Fruit fly (Drosophila melanogaster): ENCODE data around the gene CG11693.
A peak's percentile ranks its signal among the peaks of the same experiment; 100 is the strongest.

Gene CG11693

DNA sequence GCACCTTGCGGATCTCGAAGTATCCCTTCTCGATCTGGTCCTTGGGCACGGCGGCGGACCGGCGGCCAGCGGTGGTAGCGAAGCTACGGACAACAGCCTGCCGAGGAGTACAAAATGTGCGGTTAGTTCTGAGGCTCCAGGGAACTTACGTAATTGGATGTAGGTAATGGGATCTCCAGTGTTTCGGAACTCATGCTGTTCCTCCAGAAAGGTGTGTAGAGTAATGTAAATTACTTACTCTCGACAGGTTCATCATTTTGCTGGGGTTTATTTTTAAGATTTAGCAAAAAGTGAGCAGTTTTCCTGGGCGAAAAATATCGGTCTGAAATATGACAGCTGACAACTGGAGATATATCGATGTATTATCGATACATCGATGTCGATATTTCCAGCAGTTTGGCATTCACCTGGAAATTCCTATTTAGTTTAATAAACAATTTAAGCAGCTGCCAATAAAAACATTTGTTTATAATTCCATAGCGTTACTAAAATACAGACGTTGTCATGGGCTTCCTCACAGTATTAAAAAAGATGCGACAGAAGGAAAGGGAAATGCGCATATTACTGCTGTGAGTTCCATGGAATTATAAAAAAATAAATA, 30.2 kb upstream of the CG11693 start, which contains the start of the genes COX7A and Arl2 (continued):
- no peak for TF ChIP-seq Sox100B (GFP tag; optimal IDR thresholded peaks at IDR 0.05)
- no peak for TF ChIP-seq Drgx (GFP tag; IDR thresholded peaks at IDR 0.05)
- no peak for TF ChIP-seq luna (GFP tag; optimal IDR thresholded peaks at IDR 0.05)
- no peak for TF ChIP-seq dpn (GFP tag; optimal IDR thresholded peaks at IDR 0.05)
- no peak for TF ChIP-seq en (GFP tag; optimal IDR thresholded peaks at IDR 0.05)
- TF ChIP-seq CG6272 (GFP tag; IDR thresholded peaks at IDR 0.05) = no peak
- no peak for TF ChIP-seq cwo (GFP tag; optimal IDR thresholded peaks at IDR 0.05)
- TF ChIP-seq slbo (GFP tag; IDR thresholded peaks at IDR 0.05) = no peak
- TF ChIP-seq bigmax (GFP tag; optimal IDR thresholded peaks at IDR 0.05) = peak; percentile 26
- TF ChIP-seq CG9215 (GFP tag; IDR thresholded peaks at IDR 0.05) = no peak
- peak; percentile 90 for TF ChIP-seq CG7963 (GFP tag; IDR thresholded peaks at IDR 0.05; ENCODE audit: partially characterized antibody)
- TF ChIP-seq CG13624 (GFP tag; optimal IDR thresholded peaks at IDR 0.05) = no peak
- peak; percentile 92 for TF ChIP-seq vnd (GFP tag; IDR thresholded peaks at IDR 0.05; ENCODE audit: partially characterized antibody)
- TF ChIP-seq mirr (GFP tag; optimal IDR thresholded peaks at IDR 0.05) = no peak
- peak; percentile 27 for TF ChIP-seq phol (tag; optimal IDR thresholded peaks at IDR 0.05)
- TF ChIP-seq Dref (GFP tag; IDR thresholded peaks at IDR 0.05) = peak; percentile 95
- TF ChIP-seq sima (GFP tag; optimal IDR thresholded peaks at IDR 0.05) = no peak
- TF ChIP-seq Meics (GFP tag; optimal IDR thresholded peaks at IDR 0.05) = peak; percentile 9
- TF ChIP-seq CG17186 (GFP tag; optimal IDR thresholded peaks at IDR 0.05) = no peak
- TF ChIP-seq sna (GFP tag; IDR thresholded peaks at IDR 0.05; ENCODE audit: partially characterized antibody) = peak; percentile 94
- TF ChIP-seq Hmx (GFP tag; optimal IDR thresholded peaks at IDR 0.05) = no peak
- no peak for TF ChIP-seq salm (tag; optimal IDR thresholded peaks at IDR 0.05)
- peak; percentile 93 for TF ChIP-seq BEAF-32 (GFP tag; optimal IDR thresholded peaks at IDR 0.05)
- no peak for TF ChIP-seq CG14667 (GFP tag; IDR thresholded peaks at IDR 0.05)
- no peak for TF ChIP-seq CG17361 (GFP tag; IDR thresholded peaks at IDR 0.05)
- TF ChIP-seq Antp (GFP tag; optimal IDR thresholded peaks at IDR 0.05) = no peak
- TF ChIP-seq ham (GFP tag; IDR thresholded peaks at IDR 0.05) = no peak
- TF ChIP-seq CG34376 (GFP tag; optimal IDR thresholded peaks at IDR 0.05) = no peak
- no peak for TF ChIP-seq zf30C (GFP tag; optimal IDR thresholded peaks at IDR 0.05)
- no peak for TF ChIP-seq Ptx1 (GFP tag; IDR thresholded peaks at IDR 0.05)
- 0 out of 2 replicates have a peak, but pooled peaks have one; percentile 39 for TF ChIP-seq vvl (GFP tag; IDR thresholded peaks at IDR 0.05)
- TF ChIP-seq tna (GFP tag; IDR thresholded peaks at IDR 0.05; ENCODE audit: partially characterized antibody) = peak; percentile 91
- no peak for TF ChIP-seq CG4730 (GFP tag; IDR thresholded peaks at IDR 0.05)
- 0 out of 2 replicates have a peak, but pooled peaks have one; percentile 10 for TF ChIP-seq onecut (GFP tag; IDR thresholded peaks at IDR 0.05)
- no peak for TF ChIP-seq CG12744 (GFP tag; optimal IDR thresholded peaks at IDR 0.05)
- TF ChIP-seq D (optimal IDR thresholded peaks at IDR 0.05) = no peak
- TF ChIP-seq D (GFP tag; optimal IDR thresholded peaks at IDR 0.05) = no peak
- TF ChIP-seq CG7839 (tag; optimal IDR thresholded peaks at IDR 0.05) = no peak
- TF ChIP-seq gfzf (GFP tag; optimal IDR thresholded peaks at IDR 0.05) = peak; percentile 42
- TF ChIP-seq caup (GFP tag; optimal IDR thresholded peaks at IDR 0.05; ENCODE audit: severe bottlenecking) = no peak
- TF ChIP-seq trem (tag; optimal IDR thresholded peaks at IDR 0.05) = peak; percentile 75
- no peak for TF ChIP-seq chif (GFP tag; optimal IDR thresholded peaks at IDR 0.05)
- no peak for TF ChIP-seq slp2 (GFP tag; optimal IDR thresholded peaks at IDR 0.05)
- TF ChIP-seq insv (GFP tag; optimal IDR thresholded peaks at IDR 0.05) = peak in 1 of 2 experiments; percentile 1
- TF ChIP-seq Bgb (GFP tag; IDR thresholded peaks at IDR 0.05; ENCODE audit: partially characterized antibody) = peak; percentile 96
- no peak for TF ChIP-seq CG1792 (GFP tag; optimal IDR thresholded peaks at IDR 0.05)
- TF ChIP-seq CG9876 (GFP tag; optimal IDR thresholded peaks at IDR 0.05) = no peak
- TF ChIP-seq grn (GFP tag; optimal IDR thresholded peaks at IDR 0.05) = no peak
- peak; percentile 14 for TF ChIP-seq nerfin-1 (tag; optimal IDR thresholded peaks at IDR 0.05)
- TF ChIP-seq stwl (tag; optimal IDR thresholded peaks at IDR 0.05) = peak; percentile 61

Measured in whole organism, embryonic.